Fruit fly (Drosophila melanogaster) whole organism: ENCODE results near the gene crm.

Experiments
- CG8478 ChIP-seq: fragments of >200 bp; optimal IDR thresholded peaks from 2 replicates; lab custom pipeline; 2018; ENCODE audit warnings: inconsistent platforms
- Dll ChIP-seq: fragments of >200 bp; optimal IDR thresholded peaks from 2 replicates; lab custom pipeline; 2017
- EcR ChIP-seq, 2 experiments: fragments of >200 bp; optimal IDR thresholded peaks; 2 replicates each; lab custom pipeline; 2017; ENCODE audit warnings: missing biosample characterization in 2 of 2, missing genetic modification characterization in 2 of 2, missing genetic modification reagents in 2 of 2
- pan ChIP-seq: fragments of >200 bp; optimal IDR thresholded peaks from 2 replicates; lab custom pipeline; 2017
- psq ChIP-seq: fragments of >200 bp; optimal IDR thresholded peaks from 2 replicates; lab custom pipeline; 2017
- usp ChIP-seq: fragments of >200 bp; optimal IDR thresholded peaks from 2 replicates; lab custom pipeline; 2017; ENCODE audit warnings: missing biosample characterization, missing genetic modification characterization, mixed read lengths

The crm gene

dm6 chrX:2732127-2732526, 6.4 kb downstream of the crm start, which contains the start of the genes ttm50 and CG2712:
Gene ttm50 (minus strand): TSS chrX:2732190.
Gene CG2712 (plus strand): TSS chrX:2732469.
- no peak for TF ChIP-seq psq
- TF ChIP-seq CG8478: no peak
- no peak for TF ChIP-seq pan
- TF ChIP-seq EcR (GFP tag; optimal IDR thresholded peaks at IDR 0.05; lab: Kevin White, UChicago): no peak
- no peak for TF ChIP-seq usp (GFP tag; lab: Kevin White, UChicago)
- no peak for TF ChIP-seq Dll (lab: Kevin White, UChicago)

dm6 chrX:2727506-2727905, 11.1 kb downstream of the crm start, which contains the start of gene dwg:
Gene dwg (plus strand): TSS chrX:2727698.
- TF ChIP-seq EcR (GFP tag; optimal IDR thresholded peaks at IDR 0.05; lab: Kevin White, UChicago): no peak

dm6 chrX:2726420-2726819, 12.2 kb downstream of the crm start, which contains the start of gene vilya:
Gene vilya (plus strand): TSS chrX:2726678.
- TF ChIP-seq usp (GFP tag; lab: Kevin White, UChicago): no peak
- TF ChIP-seq EcR (GFP tag; optimal IDR thresholded peaks at IDR 0.05; lab: Kevin White, UChicago): no peak
- no peak for TF ChIP-seq Dll (lab: Kevin White, UChicago)
- no peak for TF ChIP-seq psq
- TF ChIP-seq CG8478: no peak
- TF ChIP-seq pan: no peak

dm6 chrX:2720122-2720521, 18.5 kb downstream of the crm start, which contains the start of gene CG2701:
Gene CG2701 (minus strand): TSS chrX:2720327.
- TF ChIP-seq Dll (lab: Kevin White, UChicago): no peak
- no peak for TF ChIP-seq EcR (GFP tag; optimal IDR thresholded peaks at IDR 0.05; lab: Kevin White, UChicago)
- TF ChIP-seq pan: no peak
- TF ChIP-seq psq: no peak
- no peak for TF ChIP-seq CG8478
- no peak for TF ChIP-seq usp (GFP tag; lab: Kevin White, UChicago)

- TF ChIP-seq pan (no peak), EcR (GFP tag; optimal IDR thresholded peaks at IDR 0.05; lab: Kevin White, UChicago) (no peak), Dll (lab: Kevin White, UChicago) (no peak), CG8478 (no peak), usp (GFP tag; lab: Kevin White, UChicago) (no peak)
These were observed 23.8 kb downstream of the crm start for dm6 chrX:2714730-2715129.

dm6 chrX:2713776-2714175, 24.8 kb downstream of the crm start, which contains the start of the genes CG2685 and CG2694:
Gene CG2685 (minus strand): TSS chrX:2713960.
Gene CG2694 (plus strand): TSS chrX:2714079.
- TF ChIP-seq Dll (lab: Kevin White, UChicago) (no peak), usp (GFP tag; lab: Kevin White, UChicago) (no peak), psq (no peak), EcR (GFP tag; optimal IDR thresholded peaks at IDR 0.05; lab: Kevin White, UChicago) (no peak), pan (no peak), CG8478 (no peak)

- TF ChIP-seq usp (GFP tag; lab: Kevin White, UChicago) (no peak), pan (no peak), Dll (lab: Kevin White, UChicago) (no peak), CG8478 (no peak), psq (no peak), EcR (GFP tag; optimal IDR thresholded peaks at IDR 0.05; lab: Kevin White, UChicago) (no peak)
These were observed 30.3 kb downstream of the crm start, which contains the start of gene CG2681 for dm6 chrX:2708156-2708734. Gene CG2681 (plus strand): TSS chrX:2708684.

dm6 chrX:2707377-2708090, 31.0 kb downstream of the crm start, which contains the start of gene CG2680:
Gene CG2680 (minus strand): TSS chrX:2707427.
- no peak for TF ChIP-seq usp (GFP tag; lab: Kevin White, UChicago)
- no peak for TF ChIP-seq psq
- TF ChIP-seq pan: no peak
- no peak for TF ChIP-seq EcR (GFP tag; optimal IDR thresholded peaks at IDR 0.05; lab: Kevin White, UChicago)
- no peak for TF ChIP-seq CG8478
- no peak for TF ChIP-seq Dll (lab: Kevin White, UChicago)

- no peak for TF ChIP-seq Dll (lab: Kevin White, UChicago)
- no peak for TF ChIP-seq CG8478
- TF ChIP-seq usp (GFP tag; lab: Kevin White, UChicago): no peak
- no peak for TF ChIP-seq psq
- TF ChIP-seq pan: no peak
- TF ChIP-seq EcR (GFP tag; optimal IDR thresholded peaks at IDR 0.05; lab: Kevin White, UChicago): no peak
These were observed 34.3 kb downstream of the crm start, which contains the start of gene eIF2Bbeta for dm6 chrX:2704134-2704773. Gene eIF2Bbeta (plus strand): TSS chrX:2704571.

dm6 chrX:2703693-2704092, 34.9 kb downstream of the crm start, which contains the start of gene Ugalt:
Gene Ugalt (minus strand): TSS chrX:2703852.
- TF ChIP-seq Dll (lab: Kevin White, UChicago) (no peak), EcR (GFP tag; optimal IDR thresholded peaks at IDR 0.05; lab: Kevin White, UChicago) (no peak), CG8478 (no peak), usp (GFP tag; lab: Kevin White, UChicago) (no peak), psq (no peak), pan (no peak)

- TF ChIP-seq pan: no peak
- TF ChIP-seq psq: no peak
- no peak for TF ChIP-seq usp (GFP tag; lab: Kevin White, UChicago)
These were observed 40.3 kb downstream of the crm start, which contains the start of the genes Spg7 and Lint-O for dm6 chrX:2698064-2698894. Gene Spg7 (minus strand): TSS chrX:2698211. Gene Lint-O (plus strand): TSS chrX:2698701.
